Worm (Caenorhabditis elegans) whole organism, young adult: ENCODE results near the gene aipl-1.

Source experiments
- B0261.1 ChIP-seq: sonication (generic microtip); optimal IDR thresholded peaks from 2 replicates; lab custom pipeline; 2016; ENCODE audit warnings: mild to moderate bottlenecking, missing genetic modification characterization, moderate library complexity, missing compliant biosample characterization
- D2030.7 ChIP-seq: fragments of 200-800 bp; sonication (Bioruptor generic); IDR thresholded peaks from 2 replicates; pipeline ENCODE4 v1.3.6; 2022; ENCODE audit warnings: missing genetic modification reagents, missing genetic modification characterization, missing compliant biosample characterization
- F33H1.4 ChIP-seq: fragments of 200-800 bp; sonication (Bioruptor generic); IDR thresholded peaks from 2 replicates; pipeline ENCODE4 v1.3.6; 2022; ENCODE audit warnings: missing genetic modification reagents, missing genetic modification characterization, missing compliant biosample characterization
- F49E8.2 ChIP-seq: sonication (generic microtip); optimal IDR thresholded peaks from 3 replicates; lab custom pipeline; 2017; ENCODE audit warnings: missing genetic modification characterization, mild to moderate bottlenecking, missing compliant biosample characterization, antibody characterized with exemption, moderate library complexity; ENCODE audit not compliant: insufficient read depth
- Y79H2A.3 ChIP-seq: fragments of 200-800 bp; sonication (Bioruptor generic); conservative IDR thresholded peaks from 2 replicates; pipeline ENCODE4 v1.3.6; 2022; ENCODE audit warnings: missing genetic modification reagents, missing genetic modification characterization, missing compliant biosample characterization
- Y95B8A.8 ChIP-seq: fragments of 200-800 bp; sonication (Bioruptor generic); IDR thresholded peaks from 2 replicates; pipeline ENCODE4 v1.3.6; 2022; ENCODE audit warnings: missing genetic modification reagents, missing genetic modification characterization, missing compliant biosample characterization
- ama-1 ChIP-seq, 3 experiments: fragments of 150-350 bp in 1 of 3; sonication (generic microtip) in 2 of 3; optimal IDR thresholded peaks; 2 replicates each; lab custom pipeline; 2014 to 2018; ENCODE audit warnings: missing biosample characterization in 2 of 3, missing genetic modification characterization in 2 of 3, missing genetic modification reagents in 2 of 3
- atf-7 ChIP-seq: sonication (generic microtip); optimal IDR thresholded peaks from 2 replicates; lab custom pipeline; 2017; ENCODE audit warnings: mild to moderate bottlenecking, missing genetic modification characterization, missing compliant biosample characterization
- athp-1 ChIP-seq: sonication (generic microtip); optimal IDR thresholded peaks from 2 replicates; lab custom pipeline; 2017; ENCODE audit warnings: mild to moderate bottlenecking, missing genetic modification characterization, missing compliant biosample characterization
- ceh-40 ChIP-seq: fragments of 200-800 bp; sonication (Bioruptor generic); IDR thresholded peaks from 2 replicates; pipeline ENCODE4 v1.3.6; 2022; ENCODE audit warnings: missing genetic modification characterization, missing compliant biosample characterization
- ceh-79 ChIP-seq: sonication (generic microtip); optimal IDR thresholded peaks from 2 replicates; lab custom pipeline; 2017; ENCODE audit warnings: mild to moderate bottlenecking, missing genetic modification characterization, missing compliant biosample characterization
- ceh-91 ChIP-seq: fragments of 200-800 bp; sonication (Bioruptor generic); IDR thresholded peaks from 2 replicates; pipeline ENCODE4 v1.3.6; 2022; ENCODE audit warnings: missing genetic modification reagents, missing genetic modification characterization, missing compliant biosample characterization
- chd-7 ChIP-seq: sonication (generic microtip); optimal IDR thresholded peaks from 2 replicates; lab custom pipeline; 2016; ENCODE audit warnings: mild to moderate bottlenecking, missing genetic modification characterization, moderate library complexity, missing compliant biosample characterization
- dox-1 ChIP-seq: fragments of 200-800 bp; sonication (Bioruptor generic); IDR thresholded peaks from 2 replicates; pipeline ENCODE4 v1.3.6; 2022; ENCODE audit warnings: missing genetic modification reagents, missing genetic modification characterization, missing compliant biosample characterization
- efl-1 ChIP-seq: fragments of 150-350 bp; optimal IDR thresholded peaks from 2 replicates; lab custom pipeline; 2014; ENCODE audit warnings: missing biosample characterization, missing genetic modification reagents, missing genetic modification characterization
- egl-18 ChIP-seq: fragments of 200-800 bp; sonication (Bioruptor generic); IDR thresholded peaks from 2 replicates; pipeline ENCODE4 v1.3.6; 2022; ENCODE audit warnings: missing genetic modification reagents, missing genetic modification characterization, missing compliant biosample characterization
- ekl-4 ChIP-seq: fragments of 200-800 bp; sonication (Bioruptor generic); IDR thresholded peaks from 2 replicates; pipeline ENCODE4 v1.3.6; 2022; ENCODE audit warnings: missing genetic modification reagents, missing genetic modification characterization, missing compliant biosample characterization
- him-1 ChIP-seq: sonication (generic microtip); optimal IDR thresholded peaks from 2 replicates; lab custom pipeline; 2016; ENCODE audit warnings: missing genotype, missing genetic modification reagents, missing genetic modification characterization, missing compliant biosample characterization
- hlh-12 ChIP-seq: sonication (generic microtip); optimal IDR thresholded peaks from 2 replicates; lab custom pipeline; 2016; ENCODE audit warnings: missing genetic modification characterization, missing compliant biosample characterization
- hmg-20 ChIP-seq: fragments of 200-800 bp; sonication (Bioruptor generic); IDR thresholded peaks from 2 replicates; pipeline ENCODE4 v1.3.6; 2022; ENCODE audit warnings: missing genetic modification reagents, missing genetic modification characterization, missing compliant biosample characterization
- hsf-1 ChIP-seq: fragments of 200-800 bp; sonication (Bioruptor generic); IDR thresholded peaks from 2 replicates; pipeline ENCODE4 v1.3.6; 2022; ENCODE audit warnings: missing genetic modification reagents, missing genetic modification characterization, missing compliant biosample characterization
- lin-35 ChIP-seq, 3 experiments: fragments of 150-350 bp in 2 of 3; sonication (generic microtip) in 1 of 3; optimal IDR thresholded peaks; 2 replicates each; lab custom pipeline; 2014 to 2018; ENCODE audit warnings: missing biosample characterization in 3 of 3, missing genetic modification characterization in 3 of 3, missing genetic modification reagents in 3 of 3
- lsl-1 ChIP-seq: fragments of 200-800 bp; sonication (Bioruptor generic); optimal IDR thresholded peaks from 2 replicates; lab custom pipeline; 2018; ENCODE audit warnings: mild to moderate bottlenecking, missing genetic modification characterization, moderate library complexity, missing compliant biosample characterization
- madf-3 ChIP-seq: fragments of 200-800 bp; sonication (Bioruptor generic); IDR thresholded peaks from 2 replicates; pipeline ENCODE4 v1.3.6; 2022; ENCODE audit warnings: missing genetic modification reagents, missing genetic modification characterization, missing compliant biosample characterization
- madf-6 ChIP-seq: fragments of 200-800 bp; sonication (Bioruptor generic); IDR thresholded peaks from 2 replicates; pipeline ENCODE4 v1.3.6; 2022; ENCODE audit warnings: missing genetic modification reagents, missing genetic modification characterization, missing compliant biosample characterization
- mcd-1 ChIP-seq: fragments of 200-800 bp; sonication (Bioruptor generic); IDR thresholded peaks from 2 replicates; pipeline ENCODE4 v1.3.6; 2022; ENCODE audit warnings: missing genetic modification reagents, missing genetic modification characterization, missing compliant biosample characterization
- nfyb-1 ChIP-seq: fragments of 200-800 bp; sonication (Bioruptor generic); IDR thresholded peaks from 2 replicates; pipeline ENCODE4 v1.3.6; 2022; ENCODE audit warnings: missing genetic modification reagents, missing genetic modification characterization, missing compliant biosample characterization
- nhr-120 ChIP-seq: fragments of 200-800 bp; sonication (Bioruptor generic); IDR thresholded peaks from 2 replicates; pipeline ENCODE4 v1.3.6; 2022; ENCODE audit warnings: missing genetic modification characterization, missing compliant biosample characterization
- nhr-27 ChIP-seq: fragments of 200-800 bp; sonication (Bioruptor generic); optimal IDR thresholded peaks from 2 replicates; lab custom pipeline; 2018; ENCODE audit warnings: mild to moderate bottlenecking, missing genetic modification characterization, moderate library complexity, missing compliant biosample characterization
- nhr-80 ChIP-seq: sonication (generic microtip); optimal IDR thresholded peaks from 2 replicates; lab custom pipeline; 2016; ENCODE audit warnings: missing genetic modification characterization, missing compliant biosample characterization
- rec-8 ChIP-seq, 2 experiments: sonication (generic microtip); optimal IDR thresholded peaks; 2 replicates each; lab custom pipeline; 2016; ENCODE audit warnings: mild to moderate bottlenecking in 2 of 2, missing genetic modification characterization in 2 of 2, missing genetic modification reagents in 2 of 2, missing genotype in 2 of 2, missing biosample characterization in 1 of 2, missing compliant biosample characterization in 1 of 2, moderate library complexity in 1 of 2
- repo-1 ChIP-seq: sonication (generic microtip); optimal IDR thresholded peaks from 2 replicates; lab custom pipeline; 2017; ENCODE audit warnings: mild to moderate bottlenecking, missing genetic modification characterization, missing compliant biosample characterization
- snpc-1.3 ChIP-seq: sonication (generic microtip); optimal IDR thresholded peaks from 2 replicates; lab custom pipeline; 2017; ENCODE audit warnings: missing genetic modification characterization, mild to moderate bottlenecking, missing compliant biosample characterization, antibody characterized with exemption, moderate library complexity, missing genotype, missing genetic modification reagents; ENCODE audit not compliant: insufficient read depth
- snpc-4 ChIP-seq, 5 experiments: fragments of 150-350 bp in 1 of 5; sonication (generic microtip) in 4 of 5; optimal IDR thresholded peaks; 2 replicates each; lab custom pipeline; 2014 to 2018; ENCODE audit warnings: missing genetic modification characterization in 5 of 5, missing biosample characterization in 3 of 5, antibody characterized with exemption in 2 of 5, mild to moderate bottlenecking in 2 of 5, missing compliant biosample characterization in 2 of 5, missing genotype in 2 of 5, moderate library complexity in 2 of 5, missing genetic modification reagents in 1 of 5
- sptf-2 ChIP-seq: fragments of 200-800 bp; sonication (Bioruptor generic); optimal IDR thresholded peaks from 2 replicates; lab custom pipeline; 2018; ENCODE audit warnings: mild to moderate bottlenecking, missing genetic modification characterization, missing compliant biosample characterization
- tbp1 ChIP-seq: fragments of 200-800 bp; sonication (Bioruptor generic); optimal IDR thresholded peaks from 2 replicates; lab custom pipeline; 2018; ENCODE audit warnings: mild to moderate bottlenecking, missing genetic modification characterization, missing compliant biosample characterization
- xnd-1 ChIP-seq: sonication (generic microtip); optimal IDR thresholded peaks from 2 replicates; lab custom pipeline; 2016; ENCODE audit warnings: missing genotype, missing genetic modification reagents, missing genetic modification characterization, missing compliant biosample characterization
- ztf-25 ChIP-seq: fragments of 200-800 bp; sonication (Bioruptor generic); IDR thresholded peaks from 2 replicates; pipeline ENCODE4 v1.3.6; 2022; ENCODE audit warnings: missing genetic modification reagents, missing genetic modification characterization, missing compliant biosample characterization
- ztf-26 ChIP-seq: sonication (generic microtip); optimal IDR thresholded peaks from 2 replicates; lab custom pipeline; 2017; ENCODE audit warnings: missing genetic modification characterization, missing compliant biosample characterization

aipl-1 gene

DNA sequence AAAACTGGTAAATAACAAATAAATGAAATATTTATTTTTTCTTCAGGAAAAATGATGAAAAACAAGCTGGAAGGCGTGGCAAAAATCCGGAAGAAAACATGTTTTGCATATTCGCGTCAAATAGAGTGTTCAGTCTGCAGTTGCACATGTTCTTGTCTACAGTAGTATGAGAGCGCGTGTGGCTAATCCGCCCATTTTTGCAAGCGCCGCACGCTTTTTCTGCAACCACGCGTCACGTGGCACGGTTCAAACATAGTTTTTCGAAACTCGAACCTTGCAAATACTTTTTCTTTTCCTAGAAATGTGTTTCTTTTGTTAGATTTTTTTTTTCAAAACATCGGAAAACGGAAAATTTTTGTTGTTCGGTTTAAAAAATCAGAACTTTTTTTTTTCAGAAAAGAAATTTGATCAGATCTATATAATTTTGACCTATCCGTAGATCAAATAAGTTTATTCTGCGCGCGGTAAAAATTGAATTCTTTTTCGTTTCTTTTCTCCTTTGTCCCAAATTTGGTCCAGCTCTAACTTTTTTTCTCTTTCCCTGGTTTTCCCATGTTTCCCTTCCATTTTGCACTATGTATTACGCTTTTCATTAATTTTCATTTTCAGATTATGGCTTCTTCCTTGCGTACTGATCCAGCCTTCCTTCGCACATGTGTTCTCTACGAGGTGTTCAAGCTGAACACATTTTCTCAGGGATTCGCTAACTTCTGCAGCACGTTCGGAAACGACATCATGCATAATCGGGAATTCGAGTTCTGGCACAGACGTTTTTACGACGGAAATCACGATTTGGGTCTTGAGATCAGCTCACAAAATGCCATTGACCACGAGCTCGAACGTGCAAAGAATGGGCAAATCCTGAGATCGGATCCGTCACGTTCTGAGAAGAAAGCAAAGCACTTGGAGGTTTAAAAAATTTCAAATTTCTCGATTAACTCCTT lies 47.8 kb upstream of the aipl-1 start, which contains the start of gene Y75B12B.1 (continued):
- TF ChIP-seq snpc-1.3 (peak; percentile 34), ama-1 (optimal IDR thresholded peaks at IDR 0.05; lab: Kevin White, UChicago) (no peak), ama-1 (GFP tag; optimal IDR thresholded peaks at IDR 0.05; lab: Kevin White, UChicago) (no peak), hsf-1 (peak; percentile 84), mcd-1 (peak; percentile 78), madf-6 (GFP tag; lab: Robert Waterston, UW) (peak; percentile 94), ekl-4 (GFP tag; lab: Robert Waterston, UW) (0 out of 2 replicates have a peak, but pooled peaks have one; percentile 52), hmg-20 (GFP tag; lab: Robert Waterston, UW) (no peak), efl-1 (GFP tag; lab: Kevin White, UChicago) (peak; percentile 91), nhr-120 (GFP tag; lab: Robert Waterston, UW) (no peak), lsl-1 (GFP tag; lab: Kevin White, UChicago) (peak; percentile 96), ztf-26 (tag; lab: Kevin White, UChicago) (no peak), lin-35 (GFP tag; optimal IDR thresholded peaks at IDR 0.05; lab: Kevin White, UChicago) (peak in 2 of 3 experiments; percentile 37 to 39), ceh-91 (peak; percentile 74), him-1 (tag; lab: Kevin White, UChicago) (peak; percentile 85), D2030.7 (peak; percentile 89), F33H1.4 (GFP tag; lab: Robert Waterston, UW) (peak; percentile 67), nfyb-1 (GFP tag; lab: Robert Waterston, UW) (no peak), rec-8 (tag; optimal IDR thresholded peaks at IDR 0.05; lab: Kevin White, UChicago) (peak in 1 of 2 experiments; percentile 29), ztf-25 (GFP tag; lab: Robert Waterston, UW) (no peak), Y95B8A.8 (GFP tag; lab: Robert Waterston, UW) (no peak), xnd-1 (tag; lab: Kevin White, UChicago) (peak; percentile 95), madf-3 (GFP tag; lab: Robert Waterston, UW) (0 out of 2 replicates have a peak, but pooled peaks have one; percentile 24), snpc-4 (GFP tag; optimal IDR thresholded peaks at IDR 0.05; lab: Kevin White, UChicago) (no peak), snpc-4 (tag; optimal IDR thresholded peaks at IDR 0.05; lab: Kevin White, UChicago) (peak in 1 of 4 experiments; percentile 25), F49E8.2 (tag; lab: Kevin White, UChicago) (peak; percentile 71), repo-1 (tag; lab: Kevin White, UChicago) (peak; percentile 12), dox-1 (GFP tag; lab: Robert Waterston, UW) (peak; percentile 68)

- TF ChIP-seq repo-1 (tag; lab: Kevin White, UChicago) (no peak), hlh-12 (tag; lab: Kevin White, UChicago) (no peak), nhr-80 (tag; lab: Kevin White, UChicago) (peak; percentile 50), Y79H2A.3 (GFP tag; lab: Robert Waterston, UW) (no peak), ceh-40 (GFP tag; lab: Robert Waterston, UW) (no peak)
These were observed 45.8 kb upstream of the aipl-1 start, which contains the start of gene fbxa-84 for ce11 chrV:15182407-15182806. fbxa-84 (plus strand) TSS chrV:15182440.

ce11 chrV:15181899-15182298 lies 45.3 kb upstream of the aipl-1 start:
- TF ChIP-seq tbp1 (GFP tag; lab: Kevin White, UChicago), result no peak
- TF ChIP-seq rec-8 (tag; optimal IDR thresholded peaks at IDR 0.05; lab: Kevin White, UChicago), result no peak
- TF ChIP-seq B0261.1, result no peak
- TF ChIP-seq ceh-79 (tag; lab: Kevin White, UChicago), result no peak
- TF ChIP-seq repo-1 (tag; lab: Kevin White, UChicago), result no peak
- TF ChIP-seq egl-18, result no peak
- TF ChIP-seq nhr-27 (tag; lab: Kevin White, UChicago), result no peak
- no peak for TF ChIP-seq sptf-2 (GFP tag; lab: Kevin White, UChicago)
- TF ChIP-seq athp-1 (tag; lab: Kevin White, UChicago), result no peak
- no peak for TF ChIP-seq atf-7
- TF ChIP-seq chd-7 (tag; lab: Kevin White, UChicago), result no peak
